Worm (Caenorhabditis elegans) whole organism, L4 larva: ENCODE data around the gene cpf-1.

Source experiments
- R02D3.7 ChIP-seq: fragments of 150-350 bp; sonication (generic microtip); optimal IDR thresholded peaks from 3 replicates; lab custom pipeline; 2014; ENCODE audit warnings: missing biosample characterization, missing genetic modification characterization
- aly-2 ChIP-seq: sonication (generic microtip); optimal IDR thresholded peaks from 2 replicates; lab custom pipeline; 2018; ENCODE audit warnings: missing biosample characterization, missing genetic modification characterization
- hlh-30 ChIP-seq: sonication (generic microtip); optimal IDR thresholded peaks from 2 replicates; lab custom pipeline; 2017; ENCODE audit warnings: antibody characterized with exemption, mild to moderate bottlenecking, missing genetic modification characterization, missing compliant biosample characterization; ENCODE audit not compliant: insufficient read depth
- jun-1 ChIP-seq: fragments of 150-350 bp; optimal IDR thresholded peaks from 2 replicates; lab custom pipeline; 2014; ENCODE audit warnings: missing biosample characterization, missing genetic modification reagents, missing genetic modification characterization
- lsy-2 ChIP-seq, 2 experiments: fragments of 150-350 bp in 1 of 2; sonication (generic microtip) in 1 of 2; optimal IDR thresholded peaks; 2 replicates each; lab custom pipeline; 2014 to 2017; ENCODE audit warnings: missing biosample characterization in 2 of 2, missing genetic modification characterization in 2 of 2
- nhr-6 ChIP-seq: fragments of 150-350 bp; optimal IDR thresholded peaks from 2 replicates; lab custom pipeline; 2014; ENCODE audit warnings: missing biosample characterization, missing genetic modification characterization
- nhr-77 ChIP-seq: fragments of 150-350 bp; optimal IDR thresholded peaks from 2 replicates; lab custom pipeline; 2014; ENCODE audit warnings: missing biosample characterization, missing genetic modification characterization
- pha-4 ChIP-seq, 2 experiments: fragments of 150-350 bp in 1 of 2; fragments of 200-800 bp in 1 of 2; sonication (Bioruptor generic) in 1 of 2; IDR thresholded peaks in 1 of 2; optimal IDR thresholded peaks in 1 of 2; 2 replicates each; pipeline versions ENCODE4 v1.3.6 to Lab custom; 2014 to 2022; ENCODE audit warnings: missing genetic modification characterization in 2 of 2, missing genetic modification reagents in 2 of 2, missing biosample characterization in 1 of 2, missing compliant biosample characterization in 1 of 2
- skn-1 ChIP-seq: fragments of 150-350 bp; optimal IDR thresholded peaks from 2 replicates; lab custom pipeline; 2014; ENCODE audit warnings: missing biosample characterization, missing genetic modification characterization
- snpc-4 ChIP-seq: fragments of 150-350 bp; optimal IDR thresholded peaks from 2 replicates; lab custom pipeline; 2014; ENCODE audit warnings: missing biosample characterization, missing genetic modification characterization
- tag-97 ChIP-seq: fragments of 200-800 bp; sonication (Bioruptor generic); IDR thresholded peaks from 2 replicates; pipeline ENCODE4 v1.3.6; 2022; ENCODE audit warnings: missing genetic modification characterization, missing compliant biosample characterization
- unc-62 ChIP-seq, 3 experiments: fragments of 150-350 bp in 1 of 3; sonication (generic microtip); optimal IDR thresholded peaks in 2 of 3; peaks in 1 of 3; 1 replicate in 1 of 3; 2 replicates in 2 of 3; lab custom pipeline; 2014 to 2017; ENCODE audit warnings: missing biosample characterization in 3 of 3, missing genetic modification characterization in 3 of 3, missing genetic modification reagents in 3 of 3, missing genotype in 1 of 3
- zag-1 ChIP-seq: fragments of 150-350 bp; optimal IDR thresholded peaks from 2 replicates; lab custom pipeline; 2014; ENCODE audit warnings: missing biosample characterization, missing genetic modification characterization
- ztf-11 ChIP-seq: fragments of 150-350 bp; optimal IDR thresholded peaks from 2 replicates; lab custom pipeline; 2014; ENCODE audit warnings: missing biosample characterization, missing genetic modification characterization

- TF ChIP-seq nhr-77 (tag; lab: Kevin White, UChicago): peak; percentile 93
- peak; percentile 0 for TF ChIP-seq jun-1
- peak; percentile 88 for TF ChIP-seq nhr-6
- no peak for TF ChIP-seq R02D3.7 (tag; lab: Kevin White, UChicago)
- peak in 1 of 2 experiments; percentile 96 for TF ChIP-seq unc-62 (GFP tag; optimal IDR thresholded peaks at IDR 0.05 in 1 of 2; lab: Kevin White, UChicago)
- TF ChIP-seq unc-62 (tag; optimal IDR thresholded peaks at IDR 0.05; lab: Kevin White, UChicago): no peak
- TF ChIP-seq pha-4 (GFP tag; IDR thresholded peaks at IDR 0.05; lab: Robert Waterston, UW): no peak
- TF ChIP-seq pha-4 (tag; optimal IDR thresholded peaks at IDR 0.05; lab: Kevin White, UChicago): peak; percentile 84
- peak; percentile 89 to 98 for TF ChIP-seq lsy-2 (tag; optimal IDR thresholded peaks at IDR 0.05; lab: Kevin White, UChicago)
- peak; percentile 89 for TF ChIP-seq hlh-30 (tag; lab: Kevin White, UChicago)
- no peak for TF ChIP-seq tag-97 (GFP tag; lab: Robert Waterston, UW)
- no peak for TF ChIP-seq skn-1
- no peak for TF ChIP-seq aly-2 (tag; lab: Kevin White, UChicago)
- TF ChIP-seq snpc-4 (tag; lab: Kevin White, UChicago): no peak
- no peak for TF ChIP-seq zag-1 (tag; lab: Kevin White, UChicago)
- no peak for TF ChIP-seq ztf-11 (tag; lab: Kevin White, UChicago)
Observed at ce11 chrII:8569038-8569977, 32.9 kb downstream of the cpf-1 start, which contains the start of the genes col-38 and rpl-5.
